Fruit fly (Drosophila melanogaster) Kc167 (cell line): ENCODE measurements around the gene CG7789.

Source experiments
- Sin3A ChIP-seq: fragments of >200 bp; optimal IDR thresholded peaks from 2 replicates; lab custom pipeline; 2018; ENCODE audit warnings: missing external identifiers
- h ChIP-seq: fragments of >200 bp; optimal IDR thresholded peaks from 3 replicates; lab custom pipeline; 2018; ENCODE audit warnings: missing external identifiers
- insv ChIP-seq: fragments of >200 bp; optimal IDR thresholded peaks from 3 replicates; lab custom pipeline; 2018; ENCODE audit warnings: missing external identifiers
- psq ChIP-seq: fragments of >200 bp; optimal IDR thresholded peaks from 2 replicates; lab custom pipeline; 2017; ENCODE audit warnings: missing external identifiers
- ttk ChIP-seq: sonication (Bioruptor generic); optimal IDR thresholded peaks from 2 replicates; lab custom pipeline; 2017; ENCODE audit warnings: missing external identifiers

dm6 chr3R:29757681-29758080 lies 45.3 kb upstream of the CG7789 start:
- TF ChIP-seq insv (no peak), Sin3A (no peak), psq (lab: Kevin White, UChicago) (no peak), ttk (lab: Kevin White, UChicago) (no peak), h (no peak)
